Fruit fly (Drosophila melanogaster): Measurements from ENCODE around the gene CG32391.

CG32391 gene

DNA sequence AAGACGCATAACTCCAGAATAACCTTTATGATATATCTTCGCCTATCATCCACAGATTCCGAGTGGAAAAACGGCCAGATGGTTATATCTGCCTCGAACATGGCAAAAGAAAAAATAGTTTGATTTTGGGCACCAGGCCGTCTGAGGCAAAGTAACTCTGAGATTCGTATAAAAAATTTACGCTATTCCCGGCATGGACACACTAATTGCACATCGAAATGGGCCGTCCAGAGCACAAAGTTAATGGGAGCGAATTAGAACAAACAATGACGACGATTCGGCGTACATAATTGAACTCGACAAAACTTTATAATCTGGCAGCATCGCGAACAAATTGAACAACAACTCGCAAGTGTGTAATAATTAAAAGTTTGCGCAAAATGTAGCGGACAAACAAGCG is at the start of gene CG32391:
TSS of gene CG32391 (minus strand) at position 101 of the 400 bp plus-strand sequence.
- TF ChIP-seq CG17801 (GFP tag; optimal IDR thresholded peaks at IDR 0.05; ENCODE audit: partially characterized antibody): no peak

DNA sequence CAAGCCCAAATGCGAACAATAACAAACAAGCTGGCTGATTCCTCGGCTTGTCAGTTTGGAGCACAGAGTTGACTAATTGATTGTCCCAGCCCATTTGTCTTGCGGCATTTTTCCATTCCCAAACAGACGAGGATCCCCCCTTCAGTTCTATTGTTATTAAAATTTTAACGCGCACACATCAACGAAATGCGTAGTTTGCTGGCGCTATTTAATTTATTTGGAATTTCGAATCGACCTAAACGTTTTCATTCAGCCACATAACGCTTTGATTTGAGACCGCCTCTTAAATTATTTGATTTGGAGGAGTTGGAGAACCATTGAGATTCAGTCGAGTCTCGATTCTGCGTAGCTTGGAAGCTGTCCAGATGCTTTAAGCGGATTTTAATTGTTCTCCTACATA is 46.9 kb upstream of the CG32391 start:
- no peak for TF ChIP-seq CG17801 (GFP tag; optimal IDR thresholded peaks at IDR 0.05; ENCODE audit: partially characterized antibody)

DNA sequence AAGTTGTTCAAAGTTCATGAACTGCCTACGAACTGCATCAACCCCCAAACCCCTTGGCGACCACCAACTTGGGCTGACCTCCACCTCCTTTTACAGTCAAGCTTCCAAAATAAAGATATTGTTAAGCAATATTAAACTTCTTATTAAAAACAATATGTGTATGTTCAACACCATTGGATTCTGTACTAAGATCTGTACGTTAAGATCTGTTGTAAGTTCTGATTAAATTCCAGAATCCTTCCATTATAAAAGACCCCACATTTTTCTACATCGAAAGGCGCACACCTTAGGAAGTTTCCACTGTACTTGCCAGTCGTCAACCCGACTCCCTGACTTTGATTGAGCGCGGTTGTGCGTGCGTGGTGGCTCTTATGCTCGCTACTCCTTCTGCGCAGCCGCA is 44.0 kb upstream of the CG32391 start:
- no peak for TF ChIP-seq CG17801 (GFP tag; optimal IDR thresholded peaks at IDR 0.05; ENCODE audit: partially characterized antibody)

DNA sequence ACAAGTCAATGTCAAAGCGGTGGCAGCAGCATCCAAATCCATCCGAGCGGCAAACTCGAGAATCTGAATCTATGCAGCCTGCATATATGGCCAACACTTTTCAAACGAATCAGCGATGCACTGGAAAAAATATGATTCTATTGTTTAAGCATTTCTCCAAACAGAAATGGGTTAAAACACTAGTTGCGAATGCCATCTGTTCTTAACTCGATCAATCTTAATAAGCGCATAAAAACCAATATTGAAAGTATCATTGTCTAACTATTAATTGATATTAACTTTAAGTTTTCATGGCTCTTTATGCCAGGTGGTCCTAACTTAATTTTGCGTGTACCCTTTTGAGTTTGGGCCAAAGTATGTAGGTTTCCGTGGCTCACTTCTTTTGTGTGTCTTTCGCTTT is 36.7 kb upstream of the CG32391 start:
- TF ChIP-seq CG17801 (GFP tag; optimal IDR thresholded peaks at IDR 0.05; ENCODE audit: partially characterized antibody): no peak

DNA sequence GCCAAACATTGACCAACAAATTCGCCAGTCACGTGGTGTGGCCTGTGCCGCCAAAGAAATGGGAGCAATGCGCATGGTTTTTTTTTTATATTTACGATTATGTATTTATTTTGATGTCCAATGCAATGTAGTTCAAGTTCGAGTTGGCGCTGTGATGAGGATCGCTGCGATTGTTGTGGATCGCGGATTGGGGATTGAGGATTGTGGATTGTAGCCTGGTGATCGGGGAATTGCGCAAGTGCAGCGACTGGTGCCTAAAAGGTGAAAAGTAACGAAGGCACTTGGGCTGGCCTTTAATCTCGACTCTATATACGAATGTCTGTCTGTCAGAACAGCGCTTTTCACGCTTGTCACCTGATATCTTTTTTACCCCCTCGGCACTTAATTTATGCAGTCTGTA is 35.5 kb upstream of the CG32391 start:
- TF ChIP-seq CG17801 (GFP tag; optimal IDR thresholded peaks at IDR 0.05; ENCODE audit: partially characterized antibody): no peak

DNA sequence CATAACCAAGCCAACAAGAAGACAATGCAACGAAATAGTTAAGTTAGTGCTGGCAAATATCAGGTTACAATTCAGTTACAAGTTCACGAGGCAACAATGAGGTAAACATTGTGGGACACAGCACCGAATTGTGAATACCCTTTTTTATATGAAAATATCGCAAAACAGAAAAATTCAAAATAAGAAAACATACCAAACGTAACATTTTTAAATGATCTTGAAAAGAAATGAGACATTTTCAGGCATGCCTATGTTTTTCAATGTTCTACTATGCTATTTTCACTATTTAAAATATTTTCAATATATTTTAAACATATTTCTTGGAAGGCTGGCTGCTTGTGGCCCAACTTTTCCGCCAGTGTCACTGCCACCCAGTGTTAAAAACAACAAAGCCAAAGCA is 34.9 kb upstream of the CG32391 start:
- TF ChIP-seq CG17801 (GFP tag; optimal IDR thresholded peaks at IDR 0.05; ENCODE audit: partially characterized antibody): no peak

DNA sequence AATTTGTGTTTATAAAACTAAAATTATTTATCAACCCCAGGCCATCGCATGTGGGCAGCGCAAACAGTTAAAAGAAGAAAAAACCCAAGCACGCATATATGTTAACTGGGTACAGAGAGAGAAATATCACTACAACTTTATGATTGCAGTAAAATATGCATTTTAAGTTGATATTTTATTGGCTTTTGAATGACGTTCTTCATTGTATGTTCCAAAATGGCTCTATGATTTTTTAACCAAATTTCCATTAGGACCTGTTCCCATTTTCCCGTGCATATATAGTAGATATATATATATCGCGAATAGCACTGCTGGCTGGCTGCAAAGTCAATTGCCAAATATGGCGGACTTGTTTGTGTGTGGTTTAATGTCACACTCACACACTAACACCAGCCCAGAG is 27.5 kb upstream of the CG32391 start:
- TF ChIP-seq CG17801 (GFP tag; optimal IDR thresholded peaks at IDR 0.05; ENCODE audit: partially characterized antibody): no peak

DNA sequence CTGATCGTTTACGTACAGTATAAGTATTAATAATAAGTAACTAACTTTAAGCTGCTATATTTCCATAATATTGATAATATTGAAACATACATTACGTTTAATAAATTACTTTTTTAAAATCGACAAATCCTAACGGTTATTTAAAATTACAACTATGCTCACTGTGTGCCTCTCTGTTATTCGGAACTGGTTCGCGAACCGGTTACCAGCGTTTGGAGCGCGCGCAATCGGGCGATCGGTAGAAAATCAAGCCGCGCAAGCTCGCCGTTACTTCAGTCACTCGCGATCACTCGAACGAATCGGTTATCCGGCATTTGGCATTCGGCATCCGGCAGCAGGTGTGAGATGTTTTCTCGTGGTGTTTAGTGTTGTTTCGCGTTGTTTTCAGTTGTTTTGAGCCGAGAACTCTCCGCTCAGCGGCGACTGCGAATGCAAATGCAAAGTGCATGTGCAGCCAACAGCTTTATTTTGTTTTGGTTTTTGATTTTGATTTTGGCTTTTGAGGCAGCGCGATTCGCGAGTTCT is 25.6 kb upstream of the CG32391 start, which contains the start of gene form3:
TSS of gene form3 (plus strand) at position 271 of the 525 bp plus-strand sequence.
- no peak for TF ChIP-seq CG17801 (GFP tag; optimal IDR thresholded peaks at IDR 0.05; ENCODE audit: partially characterized antibody)

DNA sequence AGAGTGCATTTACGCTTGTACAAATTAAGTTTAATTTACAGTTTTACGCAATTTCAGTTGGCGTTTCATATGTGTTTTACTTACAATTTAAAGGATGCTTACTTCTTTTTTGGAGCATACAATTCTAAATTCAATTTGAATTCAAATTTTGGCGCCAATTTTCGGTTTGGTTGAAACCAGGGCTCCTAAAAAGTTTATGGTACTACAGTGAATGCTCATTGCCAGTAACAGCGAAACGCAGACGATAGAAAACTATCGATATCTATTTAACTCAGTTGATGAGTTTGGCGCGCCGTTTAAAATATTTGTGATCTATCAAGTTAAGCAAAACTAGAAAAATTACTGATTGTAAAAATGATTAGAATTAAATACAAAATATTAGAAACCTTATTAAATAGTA is 25.0 kb upstream of the CG32391 start:
- TF ChIP-seq CG17801 (GFP tag; optimal IDR thresholded peaks at IDR 0.05; ENCODE audit: partially characterized antibody): no peak

DNA sequence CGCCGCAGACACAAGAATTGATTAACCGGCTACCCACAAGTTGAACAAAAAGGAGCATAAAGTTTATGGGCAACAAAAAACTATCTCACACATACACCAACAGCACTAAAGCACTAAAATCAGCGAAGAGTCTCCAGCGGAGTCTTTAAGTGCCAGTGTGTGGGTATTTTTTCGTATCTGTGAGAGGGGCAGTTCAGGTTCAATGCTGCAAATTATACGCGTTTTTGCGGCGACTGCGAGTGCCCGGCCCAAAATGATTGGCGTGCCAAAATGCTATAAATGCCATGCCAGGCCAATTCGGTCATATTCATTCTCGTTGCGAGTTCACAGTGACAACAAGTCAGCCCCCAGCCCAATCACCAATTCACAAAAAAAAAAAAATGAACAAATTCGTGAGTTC is 23.9 kb upstream of the CG32391 start, which contains the start of gene Cpr65Ec:
TSS of gene Cpr65Ec (plus strand) at position 301 of the 400 bp plus-strand sequence.
- no peak for TF ChIP-seq CG17801 (GFP tag; optimal IDR thresholded peaks at IDR 0.05; ENCODE audit: partially characterized antibody)

DNA sequence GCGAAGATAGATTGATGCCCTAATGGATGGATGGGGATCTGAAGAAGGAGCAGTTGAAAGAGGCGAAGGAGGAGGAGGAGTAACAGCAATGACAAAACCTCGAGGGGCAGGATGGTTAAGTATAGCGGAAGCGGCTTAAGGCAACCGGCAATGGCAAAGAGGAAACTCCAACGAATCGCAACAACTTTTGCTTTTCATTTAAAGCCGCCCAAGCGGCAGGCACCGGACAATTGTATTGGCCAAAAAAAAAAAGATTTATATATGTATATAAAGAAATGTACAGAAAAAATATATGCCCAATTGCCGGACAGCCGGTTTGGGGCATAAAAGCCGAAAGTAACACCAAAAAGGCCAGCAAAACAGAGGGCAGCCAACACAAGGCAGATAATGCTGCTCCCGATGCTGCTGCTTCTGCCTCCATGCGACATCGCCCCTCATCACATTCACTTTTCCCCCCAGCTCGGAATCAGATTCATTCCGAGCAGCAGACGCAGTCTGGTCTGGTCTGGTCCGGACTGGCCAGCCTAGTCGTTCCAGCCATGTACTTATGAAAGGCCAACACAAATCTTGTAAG is 22.4 kb upstream of the CG32391 start:
- TF ChIP-seq CG17801 (GFP tag; optimal IDR thresholded peaks at IDR 0.05; ENCODE audit: partially characterized antibody): no peak

DNA sequence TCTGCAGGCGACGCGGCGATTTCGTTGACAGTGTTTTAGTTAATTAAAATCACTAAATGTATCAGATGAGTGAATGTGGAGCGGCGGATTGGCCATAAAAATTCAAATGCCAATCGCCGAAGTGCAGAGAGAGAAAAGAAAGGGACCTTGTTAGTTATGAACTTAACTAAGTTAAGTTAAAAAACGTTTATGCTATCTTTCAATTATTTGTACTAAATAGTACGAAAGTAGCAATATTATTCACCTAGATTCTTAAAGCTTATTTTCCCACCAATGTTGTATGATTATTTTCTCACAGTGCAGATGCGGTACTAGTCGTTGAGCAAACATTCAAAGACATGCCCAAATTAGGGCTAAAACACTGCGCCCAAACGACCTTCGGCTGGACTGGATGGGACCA is 21.8 kb upstream of the CG32391 start:
- TF ChIP-seq CG17801 (GFP tag; optimal IDR thresholded peaks at IDR 0.05; ENCODE audit: partially characterized antibody): no peak

DNA sequence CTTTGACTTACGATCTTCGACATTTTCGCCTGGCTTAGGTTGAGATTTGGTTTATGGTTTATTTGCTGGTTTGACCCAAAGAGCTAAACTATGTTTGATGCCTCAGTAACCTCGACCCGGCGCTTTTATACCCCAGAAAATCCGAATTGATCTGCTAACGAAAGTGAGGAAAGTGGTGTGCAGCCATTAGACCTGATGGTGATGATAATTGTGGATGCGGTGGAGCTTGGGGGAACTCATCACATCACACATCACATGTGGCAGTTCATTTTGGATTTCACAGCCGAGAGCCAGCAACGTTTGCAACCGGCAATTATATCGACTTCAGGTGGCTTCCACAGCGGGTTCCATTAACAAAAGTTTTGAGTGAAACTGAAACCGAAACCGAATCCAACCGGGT is 19.7 kb upstream of the CG32391 start, which contains the start of gene Cpr65Eb:
TSS of gene Cpr65Eb (minus strand) at position 101 of the 400 bp plus-strand sequence.
- no peak for TF ChIP-seq CG17801 (GFP tag; optimal IDR thresholded peaks at IDR 0.05; ENCODE audit: partially characterized antibody)

DNA sequence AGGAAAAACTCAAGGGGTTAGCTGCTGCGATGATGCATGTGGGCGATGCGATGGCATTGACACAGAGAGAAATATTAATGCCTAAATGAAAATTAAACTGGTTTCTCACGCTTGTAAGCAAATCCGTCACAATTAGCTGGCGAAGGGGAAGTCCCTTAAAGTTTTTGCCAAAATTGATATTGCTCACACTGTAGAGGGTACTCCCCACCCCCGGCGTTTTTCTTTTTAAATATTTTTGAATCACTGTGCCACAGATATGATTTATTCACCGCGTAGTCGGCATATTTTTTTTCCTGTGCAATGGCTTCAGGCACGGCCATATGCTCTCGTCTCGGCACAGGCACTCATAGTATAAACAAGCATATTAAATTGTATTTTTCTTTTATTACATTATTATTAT is 18.3 kb upstream of the CG32391 start:
- TF ChIP-seq CG17801 (GFP tag; optimal IDR thresholded peaks at IDR 0.05; ENCODE audit: partially characterized antibody): no peak

DNA sequence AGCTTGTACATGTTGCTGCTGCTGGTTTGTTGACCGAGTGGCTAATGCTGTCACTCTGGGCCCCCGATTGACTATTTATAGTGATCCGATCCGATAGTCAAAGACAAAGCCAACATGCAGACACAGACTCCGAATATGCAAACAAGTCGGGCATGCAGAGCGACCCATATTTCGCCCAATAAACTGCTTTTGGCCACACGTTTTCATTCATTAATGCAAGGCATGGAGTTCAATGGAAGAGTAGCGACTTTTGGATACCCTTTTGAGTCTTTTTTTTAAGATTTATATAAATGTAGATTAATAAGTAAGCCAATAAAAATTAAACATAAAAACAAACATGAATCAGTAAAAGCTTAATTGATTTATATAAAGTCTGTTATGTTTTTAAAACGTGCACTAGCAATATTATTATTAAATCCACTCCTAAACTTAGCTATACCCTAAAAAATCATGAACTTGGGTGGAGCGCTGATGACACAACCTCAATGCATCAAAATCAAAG is 17.6 kb upstream of the CG32391 start, which contains the start of gene Cpr65Ea:
TSS of gene Cpr65Ea (minus strand) at position 51 of the 502 bp plus-strand sequence.
- no peak for TF ChIP-seq CG17801 (GFP tag; optimal IDR thresholded peaks at IDR 0.05; ENCODE audit: partially characterized antibody)

DNA sequence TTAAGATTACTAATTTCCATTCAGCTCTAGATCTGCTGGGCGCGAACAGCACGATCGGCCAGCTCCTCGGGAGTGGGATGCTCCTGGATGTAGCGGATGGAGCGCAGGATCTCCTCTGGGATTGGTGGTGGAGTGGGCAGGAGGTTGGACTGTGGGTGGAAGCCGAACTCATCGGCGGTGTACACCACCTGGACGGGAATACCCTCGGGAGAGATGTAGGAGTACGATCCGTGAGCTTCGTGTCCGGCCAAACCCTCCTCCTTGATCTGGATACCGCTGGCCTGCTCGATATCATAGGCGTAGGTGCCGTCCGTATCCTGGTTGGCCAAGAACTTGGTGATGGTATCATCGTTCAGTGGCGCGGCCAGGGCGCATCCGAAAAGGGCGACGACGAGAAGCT is 17.1 kb upstream of the CG32391 start:
- no peak for TF ChIP-seq CG17801 (GFP tag; optimal IDR thresholded peaks at IDR 0.05; ENCODE audit: partially characterized antibody)

DNA sequence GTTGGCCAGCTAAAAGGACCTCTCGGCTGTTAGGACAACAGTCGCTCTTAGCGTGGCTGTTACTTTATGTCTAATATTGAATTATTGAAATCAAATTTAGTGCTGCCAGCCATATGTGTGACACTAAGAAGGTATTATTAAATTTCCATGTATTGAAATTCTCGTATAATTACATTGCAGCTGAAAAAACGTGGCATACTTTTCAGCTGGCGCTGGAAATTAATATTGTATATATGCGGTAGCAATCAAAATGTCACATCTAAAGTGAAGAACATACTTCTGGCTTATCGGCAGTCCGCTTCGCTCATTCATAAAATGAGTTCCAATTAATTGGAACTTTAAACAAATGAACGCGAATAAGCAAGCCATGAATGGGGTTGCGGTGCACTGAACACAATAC is 13.2 kb upstream of the CG32391 start:
- no peak for TF ChIP-seq CG17801 (GFP tag; optimal IDR thresholded peaks at IDR 0.05; ENCODE audit: partially characterized antibody)
